Fruit fly (Drosophila melanogaster) whole organism, prepupa: ENCODE results near the gene dunk.

Experiments used
- CG10669 ChIP-seq: fragments of 200-800 bp; sonication (Bioruptor generic); optimal IDR thresholded peaks from 3 replicates; lab custom pipeline; 2018; ENCODE audit warnings: missing biosample characterization, mild to moderate bottlenecking, missing genetic modification characterization, moderate library complexity
- CG11762 ChIP-seq: fragments of 200-800 bp; sonication (Bioruptor generic); optimal IDR thresholded peaks from 3 replicates; lab custom pipeline; 2016; ENCODE audit warnings: missing biosample characterization, missing genetic modification characterization; ENCODE audit not compliant: insufficient read depth
- CG1621 ChIP-seq: fragments of 200-800 bp; sonication (Bioruptor generic); optimal IDR thresholded peaks from 3 replicates; lab custom pipeline; 2018; ENCODE audit warnings: missing biosample characterization, mild to moderate bottlenecking, missing genetic modification characterization
- CG32006 ChIP-seq: fragments of 200-800 bp; sonication (Bioruptor generic); optimal IDR thresholded peaks from 3 replicates; lab custom pipeline; 2017; ENCODE audit warnings: missing biosample characterization, mild to moderate bottlenecking, missing genetic modification characterization
- CG3919 ChIP-seq: fragments of 200-800 bp; sonication (Bioruptor generic); optimal IDR thresholded peaks from 3 replicates; lab custom pipeline; 2016; ENCODE audit warnings: missing biosample characterization, missing genetic modification characterization
- Gug ChIP-seq: fragments of 200-800 bp; sonication (Bioruptor generic); IDR thresholded peaks from 2 replicates; pipeline ENCODE4 v1.3.6; 2022; ENCODE audit warnings: missing biosample characterization, missing genetic modification characterization
- Sox15 ChIP-seq: fragments of 200-800 bp; sonication (Bioruptor generic); optimal IDR thresholded peaks from 3 replicates; lab custom pipeline; 2016; ENCODE audit warnings: missing biosample characterization, missing genetic modification characterization

DNA sequence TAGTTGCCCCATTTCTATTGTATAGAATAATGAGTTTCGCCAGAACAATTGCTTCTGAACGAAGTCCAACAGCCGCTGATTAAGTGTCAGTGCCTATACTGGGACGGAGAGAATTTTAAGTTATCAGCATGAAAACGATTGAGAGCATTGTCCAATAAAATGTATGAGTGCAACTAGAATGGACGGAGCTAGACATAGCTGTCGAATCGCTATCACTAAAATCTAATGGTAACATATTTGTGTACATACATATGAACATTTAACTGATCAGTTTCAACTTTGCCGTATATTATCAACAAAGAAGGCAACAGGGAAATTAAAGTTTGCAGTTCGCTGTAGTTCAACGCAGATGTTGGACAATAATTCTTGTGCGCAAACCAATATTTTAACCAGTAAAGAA, 23.7 kb downstream of the dunk start, which contains the start of gene CG3635:
- no peak for TF ChIP-seq CG11762
- TF ChIP-seq Gug: no peak
- TF ChIP-seq Sox15 (GFP tag; lab: Kevin White, UChicago): no peak
- no peak for TF ChIP-seq CG32006 (GFP tag; lab: Kevin White, UChicago)
- no peak for TF ChIP-seq CG1621
- no peak for TF ChIP-seq CG10669
- TF ChIP-seq CG3919: no peak
